Worm (Caenorhabditis elegans) whole organism, L4/young adult: ENCODE data around the gene cest-10.

Source experiments
- W03F9.2 ChIP-seq: fragments of 150-350 bp; optimal IDR thresholded peaks from 2 replicates; lab custom pipeline; 2014; ENCODE audit warnings: missing biosample characterization, missing genetic modification characterization
- dao-5 ChIP-seq: sonication (generic microtip); optimal IDR thresholded peaks from 2 replicates; lab custom pipeline; 2016; ENCODE audit warnings: missing genotype, missing genetic modification characterization, moderate library complexity, missing compliant biosample characterization
- him-1 ChIP-seq: sonication (generic microtip); optimal IDR thresholded peaks from 2 replicates; lab custom pipeline; 2016; ENCODE audit warnings: missing genotype, missing genetic modification reagents, missing genetic modification characterization, missing compliant biosample characterization

DNA sequence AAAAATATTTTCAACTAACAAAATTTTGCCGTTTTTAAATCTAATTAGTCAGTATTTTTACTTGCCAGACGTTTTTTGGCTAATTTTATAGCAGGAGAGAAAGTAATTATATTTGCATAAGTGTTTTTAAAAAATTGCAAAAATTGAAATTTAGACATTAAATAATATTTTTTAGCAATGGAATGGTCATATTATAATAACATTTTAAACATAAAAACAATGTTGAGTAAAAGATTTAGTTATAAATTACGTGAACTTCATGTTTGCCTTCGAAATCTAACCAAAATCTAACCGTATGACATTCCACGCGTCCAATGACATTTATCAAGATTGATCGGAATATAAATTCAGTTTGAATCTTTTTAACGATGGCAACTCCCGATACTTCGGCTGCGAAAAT is 26.0 kb upstream of the cest-10 start, which contains the start of gene C34D4.2:
- TF ChIP-seq dao-5 (tag; lab: Kevin White, UChicago) (no peak), W03F9.2 (tag; lab: Kevin White, UChicago) (no peak), him-1 (tag; lab: Kevin White, UChicago) (no peak)
